Worm (Caenorhabditis elegans) whole organism, L4 larva: Measurements from ENCODE around the gene nspc-12.

ENCODE experiments used
- F10B5.3 ChIP-seq: sonication (generic microtip); optimal IDR thresholded peaks from 2 replicates; lab custom pipeline; 2016; ENCODE audit warnings: mild to moderate bottlenecking, missing genetic modification characterization, missing compliant biosample characterization
- F26F4.8 ChIP-seq: fragments of 200-800 bp; sonication (Bioruptor generic); conservative IDR thresholded peaks from 2 replicates; pipeline ENCODE4 v1.3.6; 2022; ENCODE audit warnings: missing genetic modification characterization, missing compliant biosample characterization
- F37D6.2 ChIP-seq: sonication (generic microtip); optimal IDR thresholded peaks from 2 replicates; lab custom pipeline; 2016; ENCODE audit warnings: mild to moderate bottlenecking, missing genetic modification characterization, missing compliant biosample characterization
- F49E8.2 ChIP-seq: sonication (generic microtip); optimal IDR thresholded peaks from 2 replicates; lab custom pipeline; 2016; ENCODE audit warnings: missing compliant biosample characterization, mild to moderate bottlenecking, missing genetic modification characterization, borderline replicate concordance
- Y48G9A.11 ChIP-seq: fragments of 200-800 bp; sonication (Bioruptor generic); IDR thresholded peaks from 2 replicates; pipeline ENCODE4 v1.3.6; 2022; ENCODE audit warnings: missing genetic modification reagents, missing genetic modification characterization, missing compliant biosample characterization
- ceh-28 ChIP-seq: fragments of 150-350 bp; optimal IDR thresholded peaks from 2 replicates; lab custom pipeline; 2014; ENCODE audit warnings: missing biosample characterization, missing genetic modification reagents, missing genetic modification characterization
- ceh-32 ChIP-seq: sonication (generic microtip); optimal IDR thresholded peaks from 2 replicates; lab custom pipeline; 2016; ENCODE audit warnings: mild to moderate bottlenecking, missing genetic modification characterization, missing compliant biosample characterization; ENCODE audit not compliant: poor library complexity
- ceh-62 ChIP-seq: sonication (generic microtip); optimal IDR thresholded peaks from 2 replicates; lab custom pipeline; 2017; ENCODE audit warnings: missing biosample characterization, missing genetic modification characterization
- cey-2 ChIP-seq: sonication (generic microtip); optimal IDR thresholded peaks from 3 replicates; lab custom pipeline; 2017; ENCODE audit warnings: missing genetic modification characterization, mild to moderate bottlenecking, missing compliant biosample characterization, antibody characterized with exemption, borderline replicate concordance; ENCODE audit not compliant: insufficient read depth
- ctbp-1 ChIP-seq: fragments of 200-800 bp; sonication (Bioruptor generic); IDR thresholded peaks from 2 replicates; pipeline ENCODE4 v1.3.6; 2022; ENCODE audit warnings: missing genetic modification reagents, missing genetic modification characterization, missing compliant biosample characterization
- daf-16 ChIP-seq, 3 experiments: sonication (generic microtip); optimal IDR thresholded peaks; 2 replicates each; lab custom pipeline; 2016 to 2017; ENCODE audit warnings: missing genetic modification characterization in 3 of 3, missing genetic modification reagents in 3 of 3, mild to moderate bottlenecking in 2 of 3, missing compliant biosample characterization in 2 of 3, missing biosample characterization in 1 of 3, moderate library complexity in 1 of 3
- dmd-8 ChIP-seq: fragments of 200-800 bp; sonication (Bioruptor generic); IDR thresholded peaks from 2 replicates; pipeline ENCODE4 v1.3.6; 2022; ENCODE audit warnings: missing genetic modification characterization, missing compliant biosample characterization
- duxl-1 ChIP-seq: sonication (generic microtip); optimal IDR thresholded peaks from 2 replicates; lab custom pipeline; 2016; ENCODE audit warnings: mild to moderate bottlenecking, missing genetic modification characterization, moderate library complexity, missing compliant biosample characterization; ENCODE audit not compliant: poor library complexity
- dve-1 ChIP-seq: sonication (generic microtip); optimal IDR thresholded peaks from 2 replicates; lab custom pipeline; 2017; ENCODE audit warnings: antibody characterized with exemption, mild to moderate bottlenecking, missing genetic modification characterization, missing compliant biosample characterization; ENCODE audit not compliant: insufficient read depth
- egl-27 ChIP-seq: sonication (generic microtip); optimal IDR thresholded peaks from 3 replicates; lab custom pipeline; 2017; ENCODE audit warnings: missing biosample characterization, missing genetic modification reagents, missing genetic modification characterization
- egl-43 ChIP-seq: fragments of 200-800 bp; sonication (Bioruptor generic); IDR thresholded peaks from 2 replicates; pipeline ENCODE4 v1.3.6; 2022; ENCODE audit warnings: missing genetic modification reagents, missing genetic modification characterization, missing compliant biosample characterization
- lin-15B ChIP-seq: fragments of 150-350 bp; sonication (generic microtip); optimal IDR thresholded peaks from 3 replicates; lab custom pipeline; 2014; ENCODE audit warnings: missing biosample characterization, missing genetic modification characterization
- lin-29 ChIP-seq: fragments of 200-800 bp; sonication (Bioruptor generic); IDR thresholded peaks from 2 replicates; pipeline ENCODE4 v1.3.6; 2022; ENCODE audit warnings: missing genetic modification reagents, missing genetic modification characterization, missing compliant biosample characterization
- lin-38 ChIP-seq: fragments of 200-800 bp; sonication (Bioruptor generic); IDR thresholded peaks from 2 replicates; pipeline ENCODE4 v1.3.6; 2022; ENCODE audit warnings: missing genetic modification reagents, missing genetic modification characterization, missing compliant biosample characterization
- lin-39 ChIP-seq: fragments of 150-350 bp; optimal IDR thresholded peaks from 2 replicates; lab custom pipeline; 2014; ENCODE audit warnings: missing biosample characterization, missing genetic modification reagents, missing genetic modification characterization
- mes-2 ChIP-seq: sonication (generic microtip); optimal IDR thresholded peaks from 2 replicates; lab custom pipeline; 2016; ENCODE audit warnings: missing genotype, mild to moderate bottlenecking, missing genetic modification characterization, missing compliant biosample characterization; ENCODE audit not compliant: poor library complexity, severe bottlenecking
- nhr-102 ChIP-seq: sonication (generic microtip); optimal IDR thresholded peaks from 2 replicates; lab custom pipeline; 2016; ENCODE audit warnings: mild to moderate bottlenecking, missing genetic modification characterization, moderate library complexity, missing compliant biosample characterization
- nhr-11 ChIP-seq: fragments of 150-350 bp; optimal IDR thresholded peaks from 2 replicates; lab custom pipeline; 2014; ENCODE audit warnings: missing biosample characterization, missing genetic modification characterization
- nhr-28 ChIP-seq: fragments of 150-350 bp; optimal IDR thresholded peaks from 2 replicates; lab custom pipeline; 2014; ENCODE audit warnings: missing biosample characterization, missing genetic modification characterization
- pha-4 ChIP-seq, 2 experiments: fragments of 150-350 bp in 1 of 2; fragments of 200-800 bp in 1 of 2; sonication (Bioruptor generic) in 1 of 2; IDR thresholded peaks in 1 of 2; optimal IDR thresholded peaks in 1 of 2; 2 replicates each; pipeline versions ENCODE4 v1.3.6 to Lab custom; 2014 to 2022; ENCODE audit warnings: missing genetic modification characterization in 2 of 2, missing genetic modification reagents in 2 of 2, missing biosample characterization in 1 of 2, missing compliant biosample characterization in 1 of 2
- php-3 ChIP-seq: fragments of 200-800 bp; sonication (Bioruptor generic); IDR thresholded peaks from 2 replicates; pipeline ENCODE4 v1.3.6; 2022; ENCODE audit warnings: missing genetic modification reagents, missing genetic modification characterization, missing compliant biosample characterization
- spr-1 ChIP-seq: sonication (generic microtip); optimal IDR thresholded peaks from 2 replicates; lab custom pipeline; 2016; ENCODE audit warnings: mild to moderate bottlenecking, missing genetic modification characterization, missing compliant biosample characterization
- spr-3 ChIP-seq: fragments of 200-800 bp; sonication (Bioruptor generic); optimal IDR thresholded peaks from 2 replicates; lab custom pipeline; 2018; ENCODE audit warnings: mild to moderate bottlenecking, missing genetic modification characterization, missing compliant biosample characterization
- tag-97 ChIP-seq: fragments of 200-800 bp; sonication (Bioruptor generic); IDR thresholded peaks from 2 replicates; pipeline ENCODE4 v1.3.6; 2022; ENCODE audit warnings: missing genetic modification characterization, missing compliant biosample characterization
- unc-62 ChIP-seq, 3 experiments: fragments of 150-350 bp in 1 of 3; sonication (generic microtip); optimal IDR thresholded peaks in 2 of 3; peaks in 1 of 3; 1 replicate in 1 of 3; 2 replicates in 2 of 3; lab custom pipeline; 2014 to 2017; ENCODE audit warnings: missing biosample characterization in 3 of 3, missing genetic modification characterization in 3 of 3, missing genetic modification reagents in 3 of 3, missing genotype in 1 of 3
- zfp-3 ChIP-seq: fragments of 200-800 bp; sonication (Bioruptor generic); conservative IDR thresholded peaks from 2 replicates; pipeline ENCODE4 v1.3.6; 2022; ENCODE audit warnings: missing genetic modification reagents, missing genetic modification characterization, missing compliant biosample characterization
- ztf-7 ChIP-seq: fragments of 150-350 bp; optimal IDR thresholded peaks from 2 replicates; lab custom pipeline; 2014; ENCODE audit warnings: missing biosample characterization, missing genetic modification characterization

Gene nspc-12

DNA sequence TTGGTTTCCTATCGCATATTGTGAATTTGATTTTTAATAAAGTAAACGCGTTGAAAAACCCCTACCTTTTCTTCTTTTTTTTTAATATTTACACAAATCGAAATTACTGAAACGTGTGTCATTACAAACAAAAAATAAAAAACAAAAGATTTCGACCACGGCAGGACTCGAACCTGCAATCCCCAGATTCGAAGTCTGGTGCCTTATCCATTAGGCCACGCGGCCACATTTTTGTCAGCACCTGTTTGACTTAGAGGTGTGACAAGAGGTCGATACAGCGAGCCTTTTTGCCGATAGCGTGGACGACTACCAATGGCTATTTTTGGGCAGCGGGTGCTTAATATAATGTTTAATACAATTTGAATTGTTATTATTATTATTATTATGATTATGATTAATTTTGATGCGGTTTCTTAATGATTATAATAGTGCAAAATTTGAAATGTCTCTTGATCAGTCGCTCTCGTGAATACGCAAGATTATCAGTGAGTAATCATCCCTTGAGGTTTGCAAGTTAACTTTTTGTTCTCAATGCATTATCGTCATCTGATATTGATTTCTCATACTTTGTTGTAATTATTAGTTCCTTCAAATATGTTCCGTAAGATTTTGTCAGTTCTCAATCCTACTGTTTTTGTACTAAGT, 18.5 kb downstream of the nspc-12 start, which contains the start of gene srd-44 (continued):
- TF ChIP-seq nhr-11 (tag; lab: Kevin White, UChicago): no peak
- no peak for TF ChIP-seq F37D6.2 (tag; lab: Kevin White, UChicago)
- no peak for TF ChIP-seq dmd-8 (GFP tag; lab: Robert Waterston, UW)
- TF ChIP-seq lin-29: no peak
- peak; percentile 8 to 30 for TF ChIP-seq daf-16 (GFP tag; optimal IDR thresholded peaks at IDR 0.05; lab: Kevin White, UChicago)
- no peak for TF ChIP-seq daf-16 (tag; optimal IDR thresholded peaks at IDR 0.05; lab: Kevin White, UChicago)
- no peak for TF ChIP-seq dve-1 (tag; lab: Kevin White, UChicago)
- TF ChIP-seq lin-39 (tag; lab: Kevin White, UChicago): no peak
- no peak for TF ChIP-seq ceh-32 (tag; lab: Kevin White, UChicago)
- TF ChIP-seq php-3: no peak
- no peak for TF ChIP-seq nhr-28 (tag; lab: Kevin White, UChicago)
- TF ChIP-seq spr-1 (tag; lab: Kevin White, UChicago): peak; percentile 4
- TF ChIP-seq spr-3 (GFP tag; lab: Kevin White, UChicago): no peak
- TF ChIP-seq lin-15B (tag; lab: Kevin White, UChicago): no peak
- TF ChIP-seq zfp-3 (GFP tag; lab: Robert Waterston, UW): no peak
- no peak for TF ChIP-seq cey-2 (tag; lab: Kevin White, UChicago)
- no peak for TF ChIP-seq egl-43 (GFP tag; lab: Robert Waterston, UW)
- TF ChIP-seq F49E8.2 (tag; lab: Kevin White, UChicago): no peak
- no peak; the same call in 1 of the 2 replicates for TF ChIP-seq Y48G9A.11 (GFP tag; lab: Robert Waterston, UW)
- no peak for TF ChIP-seq ztf-7 (tag; lab: Kevin White, UChicago)
- TF ChIP-seq F26F4.8 (GFP tag; lab: Robert Waterston, UW): no peak
- no peak for TF ChIP-seq ceh-28 (tag; lab: Kevin White, UChicago)
- TF ChIP-seq ctbp-1 (GFP tag; lab: Robert Waterston, UW): no peak
- TF ChIP-seq pha-4 (GFP tag; IDR thresholded peaks at IDR 0.05; lab: Robert Waterston, UW): peak; percentile 73; the same call in 1 of the 2 replicates
- TF ChIP-seq pha-4 (tag; optimal IDR thresholded peaks at IDR 0.05; lab: Kevin White, UChicago): no peak
- TF ChIP-seq, all 104 proteins: peak for 12

DNA sequence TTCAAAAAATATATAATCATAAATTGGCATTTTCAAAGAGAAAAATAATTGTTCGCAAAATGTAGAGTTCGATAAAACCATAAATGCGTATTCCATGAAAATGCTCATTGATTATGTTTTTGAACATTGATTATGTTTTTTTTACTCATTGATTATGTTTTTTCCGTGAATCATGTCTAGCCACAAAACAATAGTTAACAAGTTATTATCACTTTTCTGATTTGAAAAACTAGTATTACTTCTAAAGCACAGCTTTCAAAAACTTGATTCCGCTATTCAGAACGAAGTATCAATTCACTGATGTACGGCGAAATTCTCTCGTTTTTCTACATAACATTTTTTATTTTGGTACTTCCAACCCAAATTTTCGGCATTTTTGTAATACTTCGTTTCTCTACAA, 20.7 kb downstream of the nspc-12 start, which contains the start of gene srd-48:
srd-48 (plus strand) TSS at position 301 of the 400 bp plus-strand sequence.
- TF ChIP-seq tag-97: no peak
- TF ChIP-seq duxl-1 (tag; lab: Kevin White, UChicago): no peak
- TF ChIP-seq ceh-28 (tag; lab: Kevin White, UChicago): no peak
- no peak for TF ChIP-seq mes-2 (tag; lab: Kevin White, UChicago)
- no peak for TF ChIP-seq nhr-102 (tag; lab: Kevin White, UChicago)
- no peak for TF ChIP-seq php-3
- TF ChIP-seq, all 104 proteins: peak for 0

DNA sequence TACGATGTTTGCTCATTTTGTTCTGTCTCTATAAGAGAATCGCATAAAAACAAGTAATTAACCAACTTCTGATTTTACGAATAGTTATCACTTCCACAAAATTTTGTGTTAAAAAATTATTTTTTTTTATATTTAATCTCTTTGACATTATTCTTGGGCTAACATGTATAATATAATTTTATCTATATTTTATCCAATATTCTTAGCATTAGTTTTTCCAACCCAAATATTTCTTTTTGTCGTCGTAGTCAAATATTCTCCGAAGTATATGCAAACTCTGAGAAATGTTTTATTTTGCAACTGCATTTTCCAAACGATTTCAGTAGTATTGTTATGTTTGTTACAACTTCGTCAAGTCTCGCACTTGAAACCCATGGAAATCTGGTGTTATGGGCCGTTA, 23.0 kb downstream of the nspc-12 start, which contains the start of gene srd-47:
srd-47 (plus strand) TSS at position 164 of the 400 bp plus-strand sequence.
- TF ChIP-seq egl-27 (tag; lab: Kevin White, UChicago): no peak
- no peak for TF ChIP-seq ceh-62
- no peak for TF ChIP-seq F10B5.3 (tag; lab: Kevin White, UChicago)
- peak in 1 of 2 experiments; percentile 56 for TF ChIP-seq unc-62 (GFP tag; optimal IDR thresholded peaks at IDR 0.05 in 1 of 2; lab: Kevin White, UChicago)
- no peak for TF ChIP-seq unc-62 (tag; optimal IDR thresholded peaks at IDR 0.05; lab: Kevin White, UChicago)
- TF ChIP-seq lin-38 (GFP tag; lab: Robert Waterston, UW): no peak
